Fruit fly (Drosophila melanogaster): ENCODE results near the gene CG14314.
A peak's percentile ranks its signal among the peaks of the same experiment; 100 is the strongest.

CG14314 gene

DNA sequence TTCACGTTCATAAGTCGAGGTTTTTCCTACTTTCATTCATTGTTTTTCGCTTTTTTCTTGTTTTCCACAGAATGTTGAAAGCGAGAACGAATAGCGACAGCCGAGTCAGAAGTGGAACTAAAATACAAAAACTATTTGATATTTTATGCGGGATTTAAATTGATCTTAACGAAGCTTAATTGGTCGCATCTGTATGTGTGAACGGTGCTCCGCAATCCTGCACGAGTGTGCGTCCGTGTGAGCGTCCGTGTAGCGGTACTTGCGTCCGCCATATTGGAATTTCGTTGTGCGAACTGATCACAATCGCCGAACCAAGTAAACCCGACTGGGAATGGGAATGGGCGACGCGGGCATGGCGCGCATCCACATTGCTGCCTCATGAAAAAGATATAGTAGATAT is 16.2 kb downstream of the CG14314 start:
- TF ChIP-seq CG7045 (GFP tag; optimal IDR thresholded peaks at IDR 0.05) (no peak), CG33017 (tag; optimal IDR thresholded peaks at IDR 0.05) (no peak), Hr96 (GFP tag; optimal IDR thresholded peaks at IDR 0.05) (no peak), cic (GFP tag; optimal IDR thresholded peaks at IDR 0.05) (no peak), toe (GFP tag; optimal IDR thresholded peaks at IDR 0.05) (no peak), bab1 (GFP tag; optimal IDR thresholded peaks at IDR 0.05) (no peak), ovo (GFP tag; optimal IDR thresholded peaks at IDR 0.05) (no peak), CG5204 (GFP tag; optimal IDR thresholded peaks at IDR 0.05) (no peak), Clk (GFP tag; optimal IDR thresholded peaks at IDR 0.05) (no peak), Crg-1 (GFP tag; optimal IDR thresholded peaks at IDR 0.05) (no peak), pad (GFP tag; optimal IDR thresholded peaks at IDR 0.05) (no peak), CG11617 (GFP tag; optimal IDR thresholded peaks at IDR 0.05) (no peak), CG14711 (tag; optimal IDR thresholded peaks at IDR 0.05) (no peak)

DNA sequence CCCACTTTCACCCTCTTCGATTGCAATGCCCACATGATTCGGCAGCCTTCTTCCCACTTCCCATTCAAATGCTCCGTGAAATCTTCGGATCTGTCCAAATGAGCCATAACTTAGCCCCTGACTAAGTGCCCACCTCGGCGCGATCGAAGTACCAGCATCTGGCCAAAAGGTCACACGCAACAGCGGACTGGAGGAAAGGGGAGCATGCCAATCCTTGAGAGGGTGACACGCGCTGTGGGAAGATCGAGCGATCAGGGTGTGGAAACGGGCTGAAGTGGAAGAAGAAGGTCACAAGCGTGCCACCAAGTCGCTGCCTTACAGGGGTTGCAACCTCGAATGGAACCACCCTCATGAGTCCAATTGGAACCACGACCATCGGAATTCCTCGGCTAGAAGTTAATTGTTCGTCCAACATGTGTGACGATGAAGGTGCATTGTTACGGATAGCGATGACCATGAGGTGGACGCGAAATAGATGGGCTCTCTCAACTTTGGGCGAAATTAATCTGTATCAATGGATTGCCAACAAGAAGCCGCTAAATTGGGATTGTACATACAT is 18.8 kb downstream of the CG14314 start:
- TF ChIP-seq CG7101 (tag; optimal IDR thresholded peaks at IDR 0.05) (no peak), Clk (GFP tag; optimal IDR thresholded peaks at IDR 0.05) (no peak), tj (GFP tag; optimal IDR thresholded peaks at IDR 0.05) (no peak), cic (GFP tag; optimal IDR thresholded peaks at IDR 0.05) (no peak), Hr96 (GFP tag; optimal IDR thresholded peaks at IDR 0.05) (no peak), CG1620 (GFP tag; optimal IDR thresholded peaks at IDR 0.05) (no peak), CG12768 (GFP tag; optimal IDR thresholded peaks at IDR 0.05) (no peak), cnc (optimal IDR thresholded peaks at IDR 0.05) (no peak), Mnt (GFP tag; optimal IDR thresholded peaks at IDR 0.05) (no peak), Crg-1 (GFP tag; optimal IDR thresholded peaks at IDR 0.05) (no peak), toe (GFP tag; optimal IDR thresholded peaks at IDR 0.05) (no peak), CG11617 (GFP tag; optimal IDR thresholded peaks at IDR 0.05) (no peak), CG7045 (GFP tag; optimal IDR thresholded peaks at IDR 0.05) (no peak), pad (GFP tag; optimal IDR thresholded peaks at IDR 0.05) (no peak), ovo (GFP tag; optimal IDR thresholded peaks at IDR 0.05) (no peak), CG5204 (GFP tag; optimal IDR thresholded peaks at IDR 0.05) (no peak), CG14711 (tag; optimal IDR thresholded peaks at IDR 0.05) (no peak), kay (GFP tag; ENCODE audit: borderline replicate concordance) (no peak), bab1 (GFP tag; optimal IDR thresholded peaks at IDR 0.05) (no peak), CG33017 (tag; optimal IDR thresholded peaks at IDR 0.05) (no peak)

DNA sequence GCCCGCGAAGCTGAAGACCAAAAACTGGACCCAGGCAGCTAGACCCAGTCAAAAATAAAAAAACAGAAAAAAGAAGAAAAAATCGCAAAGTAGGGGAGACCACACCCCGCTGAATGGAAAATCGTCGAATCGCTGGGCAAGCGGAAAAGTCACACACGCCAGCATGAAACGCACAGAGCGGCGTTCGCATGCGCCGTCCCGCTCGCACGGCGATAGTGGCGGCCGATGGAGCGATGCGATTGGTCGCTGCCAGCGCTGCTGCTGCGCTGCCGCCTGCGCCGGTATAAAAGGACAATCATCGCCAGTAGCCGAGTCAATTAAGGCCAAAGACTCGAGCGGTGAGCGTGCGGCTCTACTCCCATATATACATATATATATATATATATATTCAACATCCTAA is 19.9 kb downstream of the CG14314 start, which contains the start of gene repo:
Gene repo, plus strand, starts transcription at position 314 of the 400 bp plus-strand sequence.
- TF ChIP-seq CG12768 (GFP tag; optimal IDR thresholded peaks at IDR 0.05), result no peak
- TF ChIP-seq tj (GFP tag; optimal IDR thresholded peaks at IDR 0.05), result peak; percentile 1
- no peak for TF ChIP-seq CG1620 (GFP tag; optimal IDR thresholded peaks at IDR 0.05)
- TF ChIP-seq toe (GFP tag; optimal IDR thresholded peaks at IDR 0.05), result no peak
- TF ChIP-seq pad (GFP tag; optimal IDR thresholded peaks at IDR 0.05), result peak; percentile 13

DNA sequence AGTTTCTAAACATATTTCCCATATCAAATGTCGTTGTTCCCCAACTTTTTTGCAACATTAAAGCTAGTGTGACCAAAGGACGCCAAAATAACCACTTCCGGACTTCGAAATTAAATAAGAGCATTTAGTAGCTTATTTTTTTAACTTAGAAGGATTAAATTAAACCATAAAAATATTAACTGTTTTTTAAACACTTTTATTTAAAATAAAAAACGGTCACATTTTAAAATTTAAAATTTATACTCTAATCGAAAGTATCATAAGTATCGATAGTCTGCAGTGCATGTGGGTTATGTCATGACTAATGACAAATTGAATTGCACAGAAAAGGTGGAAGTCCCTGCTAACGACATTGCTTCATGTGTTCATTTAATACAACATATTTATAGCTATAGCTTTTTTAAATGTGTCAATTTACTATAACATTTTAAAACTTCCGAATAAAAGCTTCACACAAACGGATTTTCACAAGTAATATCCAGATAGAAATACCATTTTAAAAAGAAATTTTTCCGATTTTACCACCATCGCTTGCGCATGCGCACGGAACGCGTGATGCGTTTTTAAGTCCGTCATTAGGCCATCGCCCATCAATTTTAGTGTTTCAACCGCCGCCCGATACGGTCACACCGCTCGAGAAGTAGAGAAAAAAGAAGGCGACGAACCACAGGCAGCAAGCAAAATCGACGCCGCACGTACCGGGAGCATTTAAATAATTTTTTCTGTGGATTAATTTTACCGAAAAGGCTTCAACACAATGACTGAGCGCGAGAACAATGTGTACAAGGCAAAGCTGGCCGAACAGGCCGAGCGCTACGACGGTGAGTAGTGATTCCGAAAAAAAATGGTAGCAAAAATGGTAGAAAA is 26.4 kb downstream of the CG14314 start, which contains the start of the genes CG7156 and 14-3-3epsilon:
Gene CG7156, minus strand, starts transcription at position 71 of the 867 bp plus-strand sequence.
Gene 14-3-3epsilon, plus strand, starts transcription at position 443 of the 867 bp plus-strand sequence.
- peak; percentile 13 for TF ChIP-seq CG14711 (tag; optimal IDR thresholded peaks at IDR 0.05)
- TF ChIP-seq CG12768 (GFP tag; optimal IDR thresholded peaks at IDR 0.05), result peak; percentile 25
- no peak for TF ChIP-seq cic (GFP tag; optimal IDR thresholded peaks at IDR 0.05)
- TF ChIP-seq toe (GFP tag; optimal IDR thresholded peaks at IDR 0.05), result peak; percentile 28
- TF ChIP-seq Hr96 (GFP tag; optimal IDR thresholded peaks at IDR 0.05), result peak; percentile 25
- peak; percentile 8 for TF ChIP-seq ovo (GFP tag; optimal IDR thresholded peaks at IDR 0.05)
- peak; percentile 50 for TF ChIP-seq bab1 (GFP tag; optimal IDR thresholded peaks at IDR 0.05)
- TF ChIP-seq CG33017 (tag; optimal IDR thresholded peaks at IDR 0.05), result no peak
- TF ChIP-seq cnc (optimal IDR thresholded peaks at IDR 0.05), result no peak
- peak; percentile 52 for TF ChIP-seq CG7101 (tag; optimal IDR thresholded peaks at IDR 0.05)
- peak; percentile 53 for TF ChIP-seq Mnt (GFP tag; optimal IDR thresholded peaks at IDR 0.05)
- TF ChIP-seq CG5204 (GFP tag; optimal IDR thresholded peaks at IDR 0.05), result no peak
- TF ChIP-seq kay (GFP tag; ENCODE audit: borderline replicate concordance), result no peak
- no peak for TF ChIP-seq Crg-1 (GFP tag; optimal IDR thresholded peaks at IDR 0.05)
- peak; percentile 5 for TF ChIP-seq pad (GFP tag; optimal IDR thresholded peaks at IDR 0.05)
- peak; percentile 28 for TF ChIP-seq CG1620 (GFP tag; optimal IDR thresholded peaks at IDR 0.05)
- TF ChIP-seq CG11617 (GFP tag; optimal IDR thresholded peaks at IDR 0.05), result no peak
- peak; percentile 22 for TF ChIP-seq CG7045 (GFP tag; optimal IDR thresholded peaks at IDR 0.05)
- no peak for TF ChIP-seq tj (GFP tag; optimal IDR thresholded peaks at IDR 0.05)
- TF ChIP-seq Clk (GFP tag; optimal IDR thresholded peaks at IDR 0.05), result no peak

DNA sequence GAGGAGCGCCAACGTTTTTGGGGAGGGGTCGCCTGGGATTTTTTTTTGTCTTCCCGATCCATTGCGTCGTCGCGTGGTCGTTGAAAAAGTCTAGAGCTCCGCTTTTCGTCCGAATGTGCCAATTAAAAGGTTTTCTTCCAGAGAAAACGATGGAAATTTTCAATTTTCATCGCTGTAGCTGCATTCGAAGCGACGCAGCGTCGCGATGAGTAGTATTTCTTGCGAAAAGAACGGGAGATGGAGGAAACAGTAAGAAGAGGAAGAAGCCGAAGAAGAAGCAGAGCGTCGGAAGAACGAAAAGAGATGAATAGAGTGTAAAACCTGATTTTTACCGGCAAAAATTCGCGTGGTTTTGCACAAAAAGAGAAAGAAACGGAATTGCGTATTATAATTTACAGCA is 27.1 kb downstream of the CG14314 start:
- TF ChIP-seq cnc (optimal IDR thresholded peaks at IDR 0.05), result peak in 1 of 2 experiments; percentile 35
- no peak for TF ChIP-seq pad (GFP tag; optimal IDR thresholded peaks at IDR 0.05)
- no peak for TF ChIP-seq tj (GFP tag; optimal IDR thresholded peaks at IDR 0.05)
- no peak for TF ChIP-seq bab1 (GFP tag; optimal IDR thresholded peaks at IDR 0.05)
- TF ChIP-seq kay (GFP tag; ENCODE audit: borderline replicate concordance), result no peak

DNA sequence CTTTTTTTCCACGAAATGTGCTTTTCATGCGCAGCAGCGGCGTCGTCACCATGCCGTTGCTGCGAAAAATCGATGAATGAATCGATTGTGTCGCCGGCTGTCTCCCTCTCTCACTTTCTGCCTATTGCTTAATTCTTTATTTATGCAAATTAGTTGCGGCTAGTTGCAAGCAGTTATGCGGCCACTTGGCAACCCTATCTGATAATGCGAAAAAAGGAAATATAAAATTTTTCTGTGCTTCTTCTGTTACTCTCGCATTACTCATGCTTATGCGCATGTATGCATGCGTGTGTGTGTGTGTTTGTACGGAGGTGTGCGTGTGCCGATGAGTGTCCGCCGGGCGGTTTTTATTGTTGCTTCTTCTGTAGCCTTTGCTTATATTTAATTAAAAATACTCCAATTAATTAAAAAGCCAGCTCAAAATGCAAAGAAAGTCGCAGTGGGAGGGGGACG is 27.8 kb downstream of the CG14314 start:
- TF ChIP-seq Mnt (GFP tag; optimal IDR thresholded peaks at IDR 0.05), result no peak
- TF ChIP-seq cnc (optimal IDR thresholded peaks at IDR 0.05), result no peak
- no peak for TF ChIP-seq CG5204 (GFP tag; optimal IDR thresholded peaks at IDR 0.05)
- no peak for TF ChIP-seq CG7101 (tag; optimal IDR thresholded peaks at IDR 0.05)
- no peak for TF ChIP-seq CG12768 (GFP tag; optimal IDR thresholded peaks at IDR 0.05)
- TF ChIP-seq toe (GFP tag; optimal IDR thresholded peaks at IDR 0.05), result no peak
- TF ChIP-seq CG7045 (GFP tag; optimal IDR thresholded peaks at IDR 0.05), result no peak
- peak; percentile 96 for TF ChIP-seq kay (GFP tag; ENCODE audit: borderline replicate concordance)
- no peak for TF ChIP-seq pad (GFP tag; optimal IDR thresholded peaks at IDR 0.05)
- no peak for TF ChIP-seq Crg-1 (GFP tag; optimal IDR thresholded peaks at IDR 0.05)
- peak; percentile 94 for TF ChIP-seq CG14711 (tag; optimal IDR thresholded peaks at IDR 0.05)
- TF ChIP-seq Hr96 (GFP tag; optimal IDR thresholded peaks at IDR 0.05), result peak; percentile 38
- no peak for TF ChIP-seq Clk (GFP tag; optimal IDR thresholded peaks at IDR 0.05)
- TF ChIP-seq ovo (GFP tag; optimal IDR thresholded peaks at IDR 0.05), result no peak
- TF ChIP-seq tj (GFP tag; optimal IDR thresholded peaks at IDR 0.05), result no peak
- no peak for TF ChIP-seq CG1620 (GFP tag; optimal IDR thresholded peaks at IDR 0.05)
- no peak for TF ChIP-seq CG11617 (GFP tag; optimal IDR thresholded peaks at IDR 0.05)

Measured in whole organism, adult.